Worm (Caenorhabditis elegans) whole organism, L1 larva: ENCODE results near the gene ddx-17.

Source experiments
- C04F5.9 ChIP-seq: sonication (generic microtip); optimal IDR thresholded peaks from 2 replicates; lab custom pipeline; 2016; ENCODE audit warnings: missing genetic modification characterization, missing compliant biosample characterization
- C16A3.4 ChIP-seq: fragments of 150-350 bp; optimal IDR thresholded peaks from 2 replicates; lab custom pipeline; 2014; ENCODE audit warnings: missing biosample characterization, missing genetic modification characterization
- C34B4.2 ChIP-seq: sonication (generic microtip); optimal IDR thresholded peaks from 2 replicates; lab custom pipeline; 2017; ENCODE audit warnings: mild to moderate bottlenecking, missing genetic modification characterization, missing compliant biosample characterization
- Y116A8C.19 ChIP-seq: sonication (generic microtip); optimal IDR thresholded peaks from 2 replicates; lab custom pipeline; 2016; ENCODE audit warnings: missing compliant biosample characterization, missing genetic modification characterization, borderline replicate concordance
- aha-1 ChIP-seq: fragments of 150-350 bp; optimal IDR thresholded peaks from 2 replicates; lab custom pipeline; 2014; ENCODE audit warnings: missing biosample characterization, missing genetic modification characterization
- alr-1 ChIP-seq: fragments of 200-800 bp; sonication (Bioruptor generic); optimal IDR thresholded peaks from 2 replicates; lab custom pipeline; 2018; ENCODE audit warnings: borderline replicate concordance, mild to moderate bottlenecking, missing genetic modification characterization, missing compliant biosample characterization
- aly-2 ChIP-seq: fragments of 150-350 bp; optimal IDR thresholded peaks from 2 replicates; lab custom pipeline; 2014; ENCODE audit warnings: missing biosample characterization, missing genetic modification characterization
- ama-1 ChIP-seq: fragments of 150-350 bp; optimal IDR thresholded peaks from 2 replicates; lab custom pipeline; 2014
- ceh-63 ChIP-seq: fragments of 200-800 bp; sonication (Bioruptor generic); optimal IDR thresholded peaks from 2 replicates; lab custom pipeline; 2018; ENCODE audit warnings: mild to moderate bottlenecking, missing genetic modification characterization, missing compliant biosample characterization
- ceh-8 ChIP-seq: fragments of 200-800 bp; sonication (Bioruptor generic); optimal IDR thresholded peaks from 2 replicates; lab custom pipeline; 2018; ENCODE audit warnings: mild to moderate bottlenecking, missing genetic modification characterization, moderate library complexity, missing compliant biosample characterization
- ceh-82 ChIP-seq, 3 experiments: fragments of 150-350 bp in 1 of 3; sonication (generic microtip) in 2 of 3; optimal IDR thresholded peaks; 2 replicates each; lab custom pipeline; 2014 to 2017; ENCODE audit warnings: missing biosample characterization in 3 of 3, missing genetic modification characterization in 3 of 3
- ceh-88 ChIP-seq: fragments of 200-800 bp; sonication (Bioruptor generic); IDR thresholded peaks from 2 replicates; pipeline ENCODE4 v1.3.6; 2022; ENCODE audit warnings: missing genetic modification characterization, missing compliant biosample characterization
- ceh-90 ChIP-seq: sonication (generic microtip); optimal IDR thresholded peaks from 2 replicates; lab custom pipeline; 2016; ENCODE audit warnings: missing genetic modification characterization, missing compliant biosample characterization
- ces-1 ChIP-seq: fragments of 150-350 bp; optimal IDR thresholded peaks from 2 replicates; lab custom pipeline; 2014; ENCODE audit warnings: missing biosample characterization, missing genetic modification reagents, missing genetic modification characterization
- dpl-1 ChIP-seq, 3 experiments: fragments of 150-350 bp in 2 of 3; sonication (generic microtip) in 1 of 3; optimal IDR thresholded peaks; 2 replicates each; lab custom pipeline; 2014 to 2017; ENCODE audit warnings: missing biosample characterization in 3 of 3, missing genetic modification characterization in 3 of 3, missing genetic modification reagents in 3 of 3
- egl-27 ChIP-seq, 2 experiments: fragments of 150-350 bp in 1 of 2; sonication (generic microtip); optimal IDR thresholded peaks; 3 replicates each; lab custom pipeline; 2017 to 2018; ENCODE audit warnings: missing biosample characterization in 2 of 2, missing genetic modification characterization in 2 of 2, missing genetic modification reagents in 2 of 2
- elt-2 ChIP-seq: sonication (generic microtip); optimal IDR thresholded peaks from 2 replicates; lab custom pipeline; 2016; ENCODE audit warnings: missing genetic modification characterization, mild to moderate bottlenecking, inconsistent platforms, missing compliant biosample characterization, missing genetic modification reagents
- ets-5 ChIP-seq: fragments of 200-800 bp; sonication (Bioruptor generic); IDR thresholded peaks from 2 replicates; pipeline ENCODE4 v1.3.6; 2022; ENCODE audit warnings: missing genetic modification characterization, missing compliant biosample characterization
- fkh-10 ChIP-seq: sonication (generic microtip); optimal IDR thresholded peaks from 2 replicates; lab custom pipeline; 2017; ENCODE audit warnings: missing biosample characterization, missing genetic modification reagents, missing genetic modification characterization
- fkh-4 ChIP-seq: sonication (generic microtip); optimal IDR thresholded peaks from 2 replicates; lab custom pipeline; 2016; ENCODE audit warnings: missing compliant biosample characterization, missing genetic modification characterization, borderline replicate concordance
- hlh-4 ChIP-seq: sonication (generic microtip); optimal IDR thresholded peaks from 2 replicates; lab custom pipeline; 2016; ENCODE audit warnings: mild to moderate bottlenecking, missing genetic modification characterization, missing compliant biosample characterization
- jun-1 ChIP-seq: fragments of 150-350 bp; optimal IDR thresholded peaks from 2 replicates; lab custom pipeline; 2014; ENCODE audit warnings: missing biosample characterization, missing genetic modification reagents, missing genetic modification characterization
- lin-15B ChIP-seq: fragments of 150-350 bp; sonication (generic microtip); optimal IDR thresholded peaks from 3 replicates; lab custom pipeline; 2014; ENCODE audit warnings: missing biosample characterization, missing genetic modification characterization
- lin-39 ChIP-seq: fragments of 150-350 bp; optimal IDR thresholded peaks from 2 replicates; lab custom pipeline; 2014; ENCODE audit warnings: missing biosample characterization, missing genetic modification reagents, missing genetic modification characterization
- lir-3 ChIP-seq: sonication (generic microtip); optimal IDR thresholded peaks from 2 replicates; lab custom pipeline; 2016; ENCODE audit warnings: mild to moderate bottlenecking, missing genetic modification characterization, moderate library complexity, missing compliant biosample characterization; ENCODE audit not compliant: poor library complexity
- lsy-2 ChIP-seq, 2 experiments: fragments of 150-350 bp; optimal IDR thresholded peaks; 2 replicates each; lab custom pipeline; 2014; ENCODE audit warnings: missing biosample characterization in 2 of 2, missing genetic modification characterization in 2 of 2
- mab-9 ChIP-seq: fragments of 200-800 bp; sonication (Bioruptor generic); IDR thresholded peaks from 2 replicates; pipeline ENCODE4 v1.3.6; 2022; ENCODE audit warnings: missing genetic modification reagents, missing genetic modification characterization, missing compliant biosample characterization
- mdl-1 ChIP-seq, 2 experiments: fragments of 150-350 bp; optimal IDR thresholded peaks; 2 replicates each; lab custom pipeline; 2014 to 2017; ENCODE audit warnings: missing biosample characterization in 2 of 2, missing genetic modification characterization in 2 of 2, inconsistent platforms in 1 of 2
- nhr-11 ChIP-seq: fragments of 150-350 bp; optimal IDR thresholded peaks from 2 replicates; lab custom pipeline; 2014; ENCODE audit warnings: missing biosample characterization, missing genetic modification characterization
- nhr-20 ChIP-seq: sonication (generic microtip); optimal IDR thresholded peaks from 2 replicates; lab custom pipeline; 2016; ENCODE audit warnings: mild to moderate bottlenecking, missing genetic modification characterization, missing compliant biosample characterization
- nhr-237 ChIP-seq: fragments of 150-350 bp; optimal IDR thresholded peaks from 2 replicates; lab custom pipeline; 2014; ENCODE audit warnings: missing biosample characterization, missing genetic modification characterization
- nhr-28 ChIP-seq: fragments of 150-350 bp; optimal IDR thresholded peaks from 2 replicates; lab custom pipeline; 2014; ENCODE audit warnings: missing biosample characterization, missing genetic modification characterization
- nhr-47 ChIP-seq: sonication (generic microtip); optimal IDR thresholded peaks from 2 replicates; lab custom pipeline; 2016; ENCODE audit warnings: mild to moderate bottlenecking, missing genetic modification characterization, moderate library complexity, missing compliant biosample characterization
- nhr-71 ChIP-seq: sonication (generic microtip); optimal IDR thresholded peaks from 2 replicates; lab custom pipeline; 2016; ENCODE audit warnings: mild to moderate bottlenecking, missing genetic modification characterization, moderate library complexity, missing compliant biosample characterization
- nhr-76 ChIP-seq: sonication (generic microtip); optimal IDR thresholded peaks from 2 replicates; lab custom pipeline; 2017; ENCODE audit warnings: missing biosample characterization, missing genetic modification characterization
- nhr-77 ChIP-seq: fragments of 150-350 bp; optimal IDR thresholded peaks from 2 replicates; lab custom pipeline; 2014; ENCODE audit warnings: missing biosample characterization, missing genetic modification characterization
- nhr-84 ChIP-seq: sonication (generic microtip); optimal IDR thresholded peaks from 2 replicates; lab custom pipeline; 2017; ENCODE audit warnings: missing biosample characterization, missing genetic modification characterization
- nhr-85 ChIP-seq: sonication (generic microtip); peaks from one replicate; lab custom pipeline; 2016; ENCODE audit warnings: missing genetic modification characterization, inconsistent platforms, missing compliant biosample characterization
- nhr-90 ChIP-seq: sonication (generic microtip); optimal IDR thresholded peaks from 2 replicates; lab custom pipeline; 2016; ENCODE audit warnings: mild to moderate bottlenecking, missing genetic modification characterization, missing compliant biosample characterization; ENCODE audit not compliant: poor library complexity
- pax-3 ChIP-seq: fragments of 200-800 bp; sonication (Bioruptor generic); optimal IDR thresholded peaks from 2 replicates; lab custom pipeline; 2018; ENCODE audit warnings: mild to moderate bottlenecking, missing genetic modification characterization, moderate library complexity, missing compliant biosample characterization
- pqm-1 ChIP-seq: sonication (generic microtip); optimal IDR thresholded peaks from 3 replicates; lab custom pipeline; 2017; ENCODE audit warnings: missing biosample characterization, missing genetic modification characterization
- rnt-1 ChIP-seq: sonication (generic microtip); optimal IDR thresholded peaks from 2 replicates; lab custom pipeline; 2016; ENCODE audit warnings: mild to moderate bottlenecking, missing genetic modification characterization, moderate library complexity, missing compliant biosample characterization
- skn-1 ChIP-seq: fragments of 150-350 bp; optimal IDR thresholded peaks from 2 replicates; lab custom pipeline; 2014; ENCODE audit warnings: missing biosample characterization, missing genetic modification characterization
- snu-23 ChIP-seq: sonication (generic microtip); optimal IDR thresholded peaks from 2 replicates; lab custom pipeline; 2016; ENCODE audit warnings: missing genetic modification characterization, missing compliant biosample characterization
- sptf-1 ChIP-seq: fragments of 150-350 bp; optimal IDR thresholded peaks from 2 replicates; lab custom pipeline; 2014; ENCODE audit warnings: missing biosample characterization, missing genetic modification characterization
- tlp-1 ChIP-seq: fragments of 150-350 bp; optimal IDR thresholded peaks from 2 replicates; lab custom pipeline; 2014; ENCODE audit warnings: missing biosample characterization, missing genetic modification characterization
- unc-130 ChIP-seq: fragments of 150-350 bp; optimal IDR thresholded peaks from 2 replicates; lab custom pipeline; 2017; ENCODE audit warnings: missing biosample characterization, missing genetic modification characterization, inconsistent platforms
- unc-86 ChIP-seq: sonication (generic microtip); optimal IDR thresholded peaks from 2 replicates; lab custom pipeline; 2016; ENCODE audit warnings: missing genetic modification characterization, missing compliant biosample characterization
- unc-98 ChIP-seq: fragments of 200-800 bp; sonication (Bioruptor generic); IDR thresholded peaks from 2 replicates; pipeline ENCODE4 v1.3.6; 2022; ENCODE audit warnings: missing genetic modification characterization, missing compliant biosample characterization
- zip-4 ChIP-seq: fragments of 200-800 bp; sonication (Bioruptor generic); optimal IDR thresholded peaks from 2 replicates; lab custom pipeline; 2018; ENCODE audit warnings: mild to moderate bottlenecking, missing genetic modification characterization, moderate library complexity, missing compliant biosample characterization
- ztf-11 ChIP-seq, 2 experiments: sonication (generic microtip); optimal IDR thresholded peaks; 2 replicates each; lab custom pipeline; 2016 to 2017; ENCODE audit warnings: missing genetic modification characterization in 2 of 2, missing biosample characterization in 1 of 2, missing compliant biosample characterization in 1 of 2

Gene ddx-17

DNA sequence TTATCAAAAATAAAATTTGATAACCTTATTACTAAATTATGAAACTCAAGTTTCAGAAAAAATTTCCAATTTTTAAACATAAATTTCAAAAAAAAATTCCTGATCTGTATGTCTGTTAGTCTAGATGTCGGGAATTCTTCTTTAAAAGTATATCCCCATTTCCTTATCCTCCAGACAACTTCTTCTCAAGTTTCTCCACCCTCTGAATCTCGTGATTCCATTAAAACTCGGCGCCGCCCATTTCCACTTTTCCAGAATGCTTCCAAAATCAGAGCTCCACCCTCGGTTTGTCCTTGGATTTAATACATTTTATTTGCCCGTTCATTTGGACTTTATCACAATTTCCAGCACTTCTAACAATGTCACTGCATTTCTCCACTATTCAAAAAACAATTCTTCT, 21.8 kb upstream of the ddx-17 start, which contains the start of gene ins-10:
Gene ins-10 (plus strand): TSS at position 301 of the 400 bp plus-strand sequence.
- TF ChIP-seq nhr-90 (no peak), lin-39 (tag; lab: Kevin White, UChicago) (no peak), C34B4.2 (no peak), lsy-2 (tag; optimal IDR thresholded peaks at IDR 0.05; lab: Kevin White, UChicago) (no peak), jun-1 (tag; lab: Kevin White, UChicago) (no peak), lin-15B (no peak), aha-1 (tag; lab: Kevin White, UChicago) (no peak), mab-9 (GFP tag; lab: Robert Waterston, UW) (no peak), sptf-1 (no peak), aly-2 (tag; lab: Kevin White, UChicago) (no peak), nhr-85 (tag; lab: Kevin White, UChicago) (no peak), unc-86 (tag; lab: Kevin White, UChicago) (no peak), rnt-1 (no peak), pax-3 (tag; lab: Kevin White, UChicago) (no peak), nhr-20 (no peak), dpl-1 (GFP tag; optimal IDR thresholded peaks at IDR 0.05; lab: Kevin White, UChicago) (no peak), nhr-11 (tag; lab: Kevin White, UChicago) (no peak), nhr-77 (tag; lab: Kevin White, UChicago) (no peak)

DNA sequence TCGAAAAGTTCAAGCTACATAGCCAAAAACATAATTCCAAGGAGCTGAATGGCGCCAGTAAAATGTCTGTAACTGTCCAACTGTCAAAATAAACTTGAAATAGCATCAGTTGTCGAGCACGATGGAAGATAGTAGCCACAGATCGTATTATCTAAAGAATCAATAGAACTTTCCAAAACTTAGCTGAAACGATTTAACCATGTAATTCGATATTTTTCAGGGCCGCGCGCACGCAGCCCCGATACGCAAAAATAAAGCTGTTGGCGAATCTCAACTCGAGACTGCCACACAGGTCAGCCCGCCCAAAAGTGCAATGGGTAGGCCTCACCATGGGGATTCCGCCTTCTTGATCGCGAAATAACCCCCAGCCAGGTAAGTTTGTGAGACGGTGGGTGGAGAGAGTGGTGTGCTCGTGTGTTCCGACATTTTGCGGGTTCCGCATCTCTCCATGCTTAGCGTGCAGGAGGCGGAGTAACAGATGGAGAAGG, 16.4 kb upstream of the ddx-17 start:
- TF ChIP-seq fkh-4 (tag; lab: Kevin White, UChicago) (no peak), ceh-90 (tag; lab: Kevin White, UChicago) (no peak), C04F5.9 (tag; lab: Kevin White, UChicago) (no peak), fkh-10 (GFP tag; lab: Kevin White, UChicago) (no peak), nhr-47 (peak; percentile 80), nhr-77 (tag; lab: Kevin White, UChicago) (no peak), pqm-1 (tag; lab: Kevin White, UChicago) (no peak), ama-1 (peak; percentile 71), lir-3 (tag; lab: Kevin White, UChicago) (no peak), ceh-63 (GFP tag; lab: Kevin White, UChicago) (no peak), ces-1 (GFP tag; lab: Kevin White, UChicago) (no peak), elt-2 (tag; lab: Kevin White, UChicago) (peak; percentile 84), egl-27 (tag; optimal IDR thresholded peaks at IDR 0.05; lab: Kevin White, UChicago) (no peak), Y116A8C.19 (tag; lab: Kevin White, UChicago) (no peak), hlh-4 (tag; lab: Kevin White, UChicago) (no peak), zip-4 (peak; percentile 33), mab-9 (GFP tag; lab: Robert Waterston, UW) (no peak), lin-39 (tag; lab: Kevin White, UChicago) (peak; percentile 53), unc-98 (GFP tag; lab: Robert Waterston, UW) (no peak), nhr-237 (tag; lab: Kevin White, UChicago) (no peak), ceh-8 (GFP tag; lab: Kevin White, UChicago) (no peak), nhr-28 (tag; lab: Kevin White, UChicago) (no peak), nhr-84 (no peak), tlp-1 (tag; lab: Kevin White, UChicago) (no peak), alr-1 (no peak), dpl-1 (GFP tag; optimal IDR thresholded peaks at IDR 0.05; lab: Kevin White, UChicago) (no peak), ets-5 (0 out of 2 replicates have a peak, but pooled peaks have one; percentile 44), ztf-11 (tag; optimal IDR thresholded peaks at IDR 0.05; lab: Kevin White, UChicago) (peak in 1 of 2 experiments; percentile 57), unc-86 (tag; lab: Kevin White, UChicago) (no peak), C34B4.2 (no peak), snu-23 (peak; percentile 59), C16A3.4 (no peak), skn-1 (tag; lab: Kevin White, UChicago) (no peak), unc-130 (tag; lab: Kevin White, UChicago) (no peak), nhr-71 (tag; lab: Kevin White, UChicago) (peak; percentile 84), ceh-88 (GFP tag; lab: Robert Waterston, UW) (0 out of 2 replicates have a peak, but pooled peaks have one; percentile 35), ceh-82 (tag; optimal IDR thresholded peaks at IDR 0.05; lab: Kevin White, UChicago) (no peak), nhr-76 (no peak), mdl-1 (tag; optimal IDR thresholded peaks at IDR 0.05; lab: Kevin White, UChicago) (no peak), aha-1 (tag; lab: Kevin White, UChicago) (no peak), jun-1 (tag; lab: Kevin White, UChicago) (no peak)
